Worm (Caenorhabditis elegans) whole organism, late embryonic: ENCODE results near the gene T24C4.2.

Source experiments
- C08G9.2 ChIP-seq: sonication (generic microtip); optimal IDR thresholded peaks from 2 replicates; lab custom pipeline; 2016; ENCODE audit warnings: mild to moderate bottlenecking, missing genetic modification characterization, moderate library complexity, missing compliant biosample characterization
- C38D4.7 ChIP-seq: fragments of 200-800 bp; sonication (Bioruptor generic); optimal IDR thresholded peaks from 2 replicates; lab custom pipeline; 2018; ENCODE audit warnings: mild to moderate bottlenecking, missing genetic modification characterization, moderate library complexity, missing compliant biosample characterization
- K02D7.2 ChIP-seq: sonication (generic microtip); optimal IDR thresholded peaks from 2 replicates; lab custom pipeline; 2017; ENCODE audit warnings: mild to moderate bottlenecking, missing genetic modification characterization, missing compliant biosample characterization
- K09A11.1 ChIP-seq: sonication (generic microtip); optimal IDR thresholded peaks from 2 replicates; lab custom pipeline; 2017; ENCODE audit warnings: antibody characterized with exemption, mild to moderate bottlenecking, missing genetic modification characterization, missing compliant biosample characterization; ENCODE audit not compliant: insufficient read depth
- T23F11.4 ChIP-seq: fragments of 200-800 bp; sonication (Bioruptor generic); optimal IDR thresholded peaks from 2 replicates; lab custom pipeline; 2018; ENCODE audit warnings: mild to moderate bottlenecking, missing genetic modification characterization, missing compliant biosample characterization
- Y22D7AL.16 ChIP-seq: sonication (generic microtip); optimal IDR thresholded peaks from 2 replicates; lab custom pipeline; 2016; ENCODE audit warnings: missing genetic modification characterization, missing compliant biosample characterization
- ahr-1 ChIP-seq: sonication (generic microtip); optimal IDR thresholded peaks from 2 replicates; lab custom pipeline; 2016; ENCODE audit warnings: missing genetic modification characterization, missing compliant biosample characterization
- ceh-14 ChIP-seq: sonication (generic microtip); optimal IDR thresholded peaks from 2 replicates; lab custom pipeline; 2016; ENCODE audit warnings: missing genotype, missing genetic modification characterization, missing compliant biosample characterization
- ceh-19 ChIP-seq: fragments of 200-800 bp; sonication (Bioruptor generic); optimal IDR thresholded peaks from 2 replicates; lab custom pipeline; 2018; ENCODE audit warnings: mild to moderate bottlenecking, missing genetic modification characterization, missing compliant biosample characterization
- ceh-2 ChIP-seq: sonication (generic microtip); optimal IDR thresholded peaks from 2 replicates; lab custom pipeline; 2016; ENCODE audit warnings: missing genotype, missing genetic modification characterization, missing compliant biosample characterization
- ceh-22 ChIP-seq: sonication (generic microtip); optimal IDR thresholded peaks from 2 replicates; lab custom pipeline; 2017; ENCODE audit warnings: missing biosample characterization, missing genetic modification characterization
- ceh-30 ChIP-seq: fragments of 150-350 bp; optimal IDR thresholded peaks from 2 replicates; lab custom pipeline; 2014; ENCODE audit warnings: missing biosample characterization, missing genetic modification characterization
- ceh-31 ChIP-seq: sonication (generic microtip); optimal IDR thresholded peaks from 2 replicates; lab custom pipeline; 2016; ENCODE audit warnings: missing genetic modification characterization, missing compliant biosample characterization
- ceh-34 ChIP-seq: sonication (generic microtip); optimal IDR thresholded peaks from 2 replicates; lab custom pipeline; 2016; ENCODE audit warnings: mild to moderate bottlenecking, missing genetic modification characterization, missing compliant biosample characterization
- ceh-45 ChIP-seq: fragments of 200-800 bp; sonication (Bioruptor generic); IDR thresholded peaks from 2 replicates; pipeline ENCODE4 v1.3.6; 2022; ENCODE audit warnings: missing genetic modification reagents, missing genetic modification characterization, missing compliant biosample characterization
- ceh-48 ChIP-seq: sonication (generic microtip); optimal IDR thresholded peaks from 2 replicates; lab custom pipeline; 2016; ENCODE audit warnings: missing genetic modification characterization, inconsistent platforms, missing compliant biosample characterization
- ceh-6 ChIP-seq: fragments of 200-800 bp; sonication (Bioruptor generic); optimal IDR thresholded peaks from 2 replicates; lab custom pipeline; 2018; ENCODE audit warnings: mild to moderate bottlenecking, missing genetic modification characterization, missing compliant biosample characterization
- ceh-9 ChIP-seq: sonication (generic microtip); optimal IDR thresholded peaks from 2 replicates; lab custom pipeline; 2016; ENCODE audit warnings: mild to moderate bottlenecking, missing genetic modification characterization, inconsistent platforms, missing compliant biosample characterization
- dve-1 ChIP-seq: sonication (generic microtip); optimal IDR thresholded peaks from 2 replicates; lab custom pipeline; 2017; ENCODE audit warnings: antibody characterized with exemption, mild to moderate bottlenecking, missing genetic modification characterization, missing compliant biosample characterization
- elt-2 ChIP-seq: sonication (generic microtip); optimal IDR thresholded peaks from 2 replicates; lab custom pipeline; 2016; ENCODE audit warnings: missing genetic modification reagents, missing genetic modification characterization, missing compliant biosample characterization
- fkh-6 ChIP-seq: sonication (generic microtip); optimal IDR thresholded peaks from 2 replicates; lab custom pipeline; 2016; ENCODE audit warnings: missing genetic modification characterization, missing compliant biosample characterization
- gmeb-2 ChIP-seq: sonication (generic microtip); optimal IDR thresholded peaks from 2 replicates; lab custom pipeline; 2016; ENCODE audit warnings: missing genetic modification characterization, inconsistent platforms, missing compliant biosample characterization
- hlh-13 ChIP-seq: fragments of 200-800 bp; sonication (Bioruptor generic); optimal IDR thresholded peaks from 2 replicates; lab custom pipeline; 2018; ENCODE audit warnings: mild to moderate bottlenecking, missing genetic modification characterization, missing compliant biosample characterization
- hlh-15 ChIP-seq: sonication (generic microtip); optimal IDR thresholded peaks from 2 replicates; lab custom pipeline; 2016; ENCODE audit warnings: missing genetic modification characterization, missing compliant biosample characterization
- hlh-30 ChIP-seq: sonication (generic microtip); optimal IDR thresholded peaks from 2 replicates; lab custom pipeline; 2017; ENCODE audit warnings: antibody characterized with exemption, missing genetic modification characterization, missing compliant biosample characterization; ENCODE audit not compliant: insufficient read depth
- hlh-6 ChIP-seq: sonication (generic microtip); optimal IDR thresholded peaks from 2 replicates; lab custom pipeline; 2016; ENCODE audit warnings: missing genotype, missing genetic modification characterization, missing compliant biosample characterization
- lin-11 ChIP-seq: fragments of 200-800 bp; sonication (Bioruptor generic); optimal IDR thresholded peaks from 2 replicates; lab custom pipeline; 2018; ENCODE audit warnings: mild to moderate bottlenecking, missing genetic modification characterization, missing compliant biosample characterization
- madf-2 ChIP-seq: sonication (generic microtip); optimal IDR thresholded peaks from 2 replicates; lab custom pipeline; 2017; ENCODE audit warnings: missing genetic modification characterization, missing compliant biosample characterization
- nfya-1 ChIP-seq: sonication (generic microtip); optimal IDR thresholded peaks from 2 replicates; lab custom pipeline; 2017; ENCODE audit warnings: missing genetic modification characterization, mild to moderate bottlenecking, missing compliant biosample characterization, antibody characterized with exemption, moderate library complexity
- nhr-232 ChIP-seq: sonication (generic microtip); optimal IDR thresholded peaks from 2 replicates; lab custom pipeline; 2016; ENCODE audit warnings: missing genetic modification characterization, missing compliant biosample characterization
- npax-4 ChIP-seq: sonication (generic microtip); optimal IDR thresholded peaks from 2 replicates; lab custom pipeline; 2016; ENCODE audit warnings: missing genetic modification characterization, missing compliant biosample characterization
- pag-3 ChIP-seq: sonication (generic microtip); optimal IDR thresholded peaks from 2 replicates; lab custom pipeline; 2016; ENCODE audit warnings: missing compliant biosample characterization, missing genetic modification characterization, borderline replicate concordance
- pat-9 ChIP-seq: fragments of 200-800 bp; sonication (Bioruptor generic); optimal IDR thresholded peaks from 2 replicates; lab custom pipeline; 2018; ENCODE audit warnings: mild to moderate bottlenecking, missing genetic modification characterization, moderate library complexity, missing compliant biosample characterization
- pax-1 ChIP-seq: fragments of 150-350 bp; optimal IDR thresholded peaks from 2 replicates; lab custom pipeline; 2014; ENCODE audit warnings: missing biosample characterization, missing genetic modification characterization
- pha-2 ChIP-seq: sonication (generic microtip); optimal IDR thresholded peaks from 2 replicates; lab custom pipeline; 2017; ENCODE audit warnings: mild to moderate bottlenecking, missing genetic modification characterization, missing compliant biosample characterization
- ref-2 ChIP-seq: sonication (generic microtip); optimal IDR thresholded peaks from 2 replicates; lab custom pipeline; 2016; ENCODE audit warnings: missing genetic modification characterization, missing compliant biosample characterization
- sdc-2 ChIP-seq: sonication (generic microtip); optimal IDR thresholded peaks from 2 replicates; lab custom pipeline; 2016; ENCODE audit warnings: missing genotype, missing genetic modification characterization, missing compliant biosample characterization
- sox-2 ChIP-seq: fragments of 200-800 bp; sonication (Bioruptor generic); IDR thresholded peaks from 2 replicates; pipeline ENCODE4 v1.3.6; 2022; ENCODE audit warnings: missing genetic modification reagents, missing genetic modification characterization, missing compliant biosample characterization
- tbx-2 ChIP-seq: sonication (generic microtip); optimal IDR thresholded peaks from 2 replicates; lab custom pipeline; 2016; ENCODE audit warnings: missing genetic modification characterization, missing compliant biosample characterization
- unc-3 ChIP-seq, 2 experiments: fragments of 200-800 bp in 1 of 2; sonication (Bioruptor generic) in 1 of 2; sonication (generic microtip) in 1 of 2; conservative IDR thresholded peaks in 1 of 2; optimal IDR thresholded peaks in 1 of 2; 2 replicates each; pipeline versions ENCODE4 v1.3.6 to Lab custom; 2016 to 2022; ENCODE audit warnings: missing compliant biosample characterization in 2 of 2, missing genetic modification characterization in 2 of 2, missing genetic modification reagents in 1 of 2
- unc-42 ChIP-seq: sonication (generic microtip); optimal IDR thresholded peaks from 2 replicates; lab custom pipeline; 2016; ENCODE audit warnings: missing genotype, missing genetic modification characterization, missing compliant biosample characterization
- unc-55 ChIP-seq: sonication (generic microtip); optimal IDR thresholded peaks from 2 replicates; lab custom pipeline; 2017; ENCODE audit warnings: missing biosample characterization, missing genetic modification reagents, missing genetic modification characterization
- unc-86 ChIP-seq: sonication (generic microtip); optimal IDR thresholded peaks from 2 replicates; lab custom pipeline; 2016; ENCODE audit warnings: missing genetic modification characterization, missing compliant biosample characterization

The T24C4.2 gene

ce11 chrIII:895525-895924 lies 25.8 kb upstream of the T24C4.2 start, which contains the start of the genes ztf-18 and F23H11.2:
ztf-18 (minus strand) TSS chrIII:895712.
F23H11.2 (plus strand) TSS chrIII:895747.
- no peak for TF ChIP-seq ceh-30 (tag; lab: Kevin White, UChicago)
- TF ChIP-seq pag-3, result no peak
- no peak for TF ChIP-seq C38D4.7 (GFP tag; lab: Kevin White, UChicago)
- no peak for TF ChIP-seq hlh-15 (tag; lab: Kevin White, UChicago)
- no peak for TF ChIP-seq C08G9.2 (tag; lab: Kevin White, UChicago)
- TF ChIP-seq ref-2 (tag; lab: Kevin White, UChicago), result no peak
- TF ChIP-seq ceh-9 (tag; lab: Kevin White, UChicago), result no peak
- no peak for TF ChIP-seq K02D7.2
- TF ChIP-seq ceh-22, result no peak
- TF ChIP-seq sox-2, result no peak
- no peak for TF ChIP-seq madf-2 (tag; lab: Kevin White, UChicago)
- no peak for TF ChIP-seq hlh-30 (tag; lab: Kevin White, UChicago)

- no peak for TF ChIP-seq ceh-22
- no peak for TF ChIP-seq unc-3 (GFP tag; conservative IDR thresholded peaks at IDR 0.05; lab: Robert Waterston, UW)
- no peak for TF ChIP-seq unc-3 (tag; optimal IDR thresholded peaks at IDR 0.05; lab: Kevin White, UChicago)
- TF ChIP-seq ceh-48, result no peak
- no peak for TF ChIP-seq ceh-19 (GFP tag; lab: Kevin White, UChicago)
- no peak for TF ChIP-seq tbx-2 (tag; lab: Kevin White, UChicago)
- no peak for TF ChIP-seq lin-11
- TF ChIP-seq hlh-15 (tag; lab: Kevin White, UChicago), result no peak
- TF ChIP-seq sdc-2, result no peak
- no peak for TF ChIP-seq Y22D7AL.16 (tag; lab: Kevin White, UChicago)
- no peak for TF ChIP-seq ceh-2 (tag; lab: Kevin White, UChicago)
- TF ChIP-seq ceh-34 (tag; lab: Kevin White, UChicago), result no peak
- TF ChIP-seq unc-55 (GFP tag; lab: Kevin White, UChicago), result no peak
- no peak for TF ChIP-seq ceh-14 (tag; lab: Kevin White, UChicago)
- TF ChIP-seq pat-9, result no peak
- TF ChIP-seq nhr-232 (tag; lab: Kevin White, UChicago), result no peak
Measured at ce11 chrIII:891014-891413, 21.2 kb upstream of the T24C4.2 start, which contains the start of gene T24C4.10. T24C4.10 (minus strand) TSS chrIII:891243.

DNA sequence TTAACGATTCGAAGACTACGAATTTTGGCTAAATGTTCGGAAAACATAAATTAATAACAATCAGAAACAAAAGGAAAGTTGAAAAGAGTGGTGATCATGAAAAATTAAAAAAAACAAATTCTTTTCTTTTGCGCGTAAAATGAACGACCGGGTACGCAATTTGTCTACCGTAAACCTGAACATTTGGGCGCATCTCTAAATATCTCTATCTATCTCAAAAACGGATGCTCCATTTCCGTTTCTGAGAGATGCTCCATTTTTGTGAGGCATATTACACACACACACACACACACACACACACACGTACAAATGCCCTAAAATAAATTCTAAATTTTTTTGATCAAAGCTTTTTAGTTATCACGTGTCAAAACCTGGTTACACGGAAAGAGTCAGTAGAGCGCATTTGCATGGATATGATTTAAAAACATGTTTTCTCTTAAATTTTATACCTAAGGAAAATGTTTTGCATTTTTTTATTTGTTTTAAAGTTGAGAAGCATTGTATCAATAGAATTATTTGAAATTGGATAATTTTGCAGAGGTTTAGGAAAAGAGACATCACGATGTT lies 19.3 kb upstream of the T24C4.2 start:
- TF ChIP-seq ceh-48 (no peak), ceh-14 (tag; lab: Kevin White, UChicago) (no peak), ceh-6 (GFP tag; lab: Kevin White, UChicago) (no peak), hlh-30 (tag; lab: Kevin White, UChicago) (peak; percentile 48), nfya-1 (tag; lab: Kevin White, UChicago) (no peak), hlh-6 (tag; lab: Kevin White, UChicago) (no peak), unc-42 (tag; lab: Kevin White, UChicago) (peak; percentile 40)

DNA sequence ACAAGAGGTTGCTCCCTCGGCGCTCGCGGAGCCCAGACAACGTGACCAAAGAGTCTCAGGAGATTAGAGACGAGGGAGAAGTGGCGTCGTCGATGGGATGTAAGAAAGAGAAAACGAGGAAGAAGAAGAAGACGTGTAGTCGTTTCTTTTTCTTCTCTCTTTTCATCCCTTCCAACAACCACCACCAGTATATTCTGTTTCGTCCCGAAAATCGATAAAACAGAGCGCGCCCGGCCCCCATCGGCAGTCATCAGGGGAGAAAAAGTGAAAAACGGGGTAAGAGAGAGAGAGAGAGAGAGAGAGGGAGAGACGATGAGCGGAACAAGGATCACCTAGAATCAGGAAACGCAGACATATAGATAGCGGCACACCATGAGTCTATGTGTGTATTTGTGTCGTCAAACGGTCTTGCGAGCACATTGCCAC lies 18.1 kb upstream of the T24C4.2 start:
- TF ChIP-seq ceh-45 (GFP tag; lab: Robert Waterston, UW) (0 out of 2 replicates have a peak, but pooled peaks have one; percentile 19), ceh-31 (tag; lab: Kevin White, UChicago) (peak; percentile 83), T23F11.4 (GFP tag; lab: Kevin White, UChicago) (no peak), pax-1 (tag; lab: Kevin White, UChicago) (no peak), C38D4.7 (GFP tag; lab: Kevin White, UChicago) (no peak), hlh-13 (no peak), ahr-1 (tag; lab: Kevin White, UChicago) (no peak), nhr-232 (tag; lab: Kevin White, UChicago) (no peak), elt-2 (tag; lab: Kevin White, UChicago) (peak; percentile 52), fkh-6 (tag; lab: Kevin White, UChicago) (no peak), ceh-30 (tag; lab: Kevin White, UChicago) (peak; percentile 22), dve-1 (tag; lab: Kevin White, UChicago) (peak; percentile 55), pha-2 (tag; lab: Kevin White, UChicago) (no peak), npax-4 (tag; lab: Kevin White, UChicago) (no peak), unc-42 (tag; lab: Kevin White, UChicago) (peak; percentile 73), K09A11.1 (tag; lab: Kevin White, UChicago) (peak; percentile 46), madf-2 (tag; lab: Kevin White, UChicago) (peak; percentile 13), ceh-6 (GFP tag; lab: Kevin White, UChicago) (no peak), unc-86 (tag; lab: Kevin White, UChicago) (peak; percentile 13), ceh-34 (tag; lab: Kevin White, UChicago) (peak; percentile 40), unc-3 (GFP tag; conservative IDR thresholded peaks at IDR 0.05; lab: Robert Waterston, UW) (no peak; the same call in 1 of the 2 replicates), unc-3 (tag; optimal IDR thresholded peaks at IDR 0.05; lab: Kevin White, UChicago) (peak; percentile 45), lin-11 (no peak), gmeb-2 (tag; lab: Kevin White, UChicago) (no peak), pat-9 (no peak)
